Fruit fly (Drosophila melanogaster): ENCODE measurements around the gene Sema1a.

Gene Sema1a

DNA sequence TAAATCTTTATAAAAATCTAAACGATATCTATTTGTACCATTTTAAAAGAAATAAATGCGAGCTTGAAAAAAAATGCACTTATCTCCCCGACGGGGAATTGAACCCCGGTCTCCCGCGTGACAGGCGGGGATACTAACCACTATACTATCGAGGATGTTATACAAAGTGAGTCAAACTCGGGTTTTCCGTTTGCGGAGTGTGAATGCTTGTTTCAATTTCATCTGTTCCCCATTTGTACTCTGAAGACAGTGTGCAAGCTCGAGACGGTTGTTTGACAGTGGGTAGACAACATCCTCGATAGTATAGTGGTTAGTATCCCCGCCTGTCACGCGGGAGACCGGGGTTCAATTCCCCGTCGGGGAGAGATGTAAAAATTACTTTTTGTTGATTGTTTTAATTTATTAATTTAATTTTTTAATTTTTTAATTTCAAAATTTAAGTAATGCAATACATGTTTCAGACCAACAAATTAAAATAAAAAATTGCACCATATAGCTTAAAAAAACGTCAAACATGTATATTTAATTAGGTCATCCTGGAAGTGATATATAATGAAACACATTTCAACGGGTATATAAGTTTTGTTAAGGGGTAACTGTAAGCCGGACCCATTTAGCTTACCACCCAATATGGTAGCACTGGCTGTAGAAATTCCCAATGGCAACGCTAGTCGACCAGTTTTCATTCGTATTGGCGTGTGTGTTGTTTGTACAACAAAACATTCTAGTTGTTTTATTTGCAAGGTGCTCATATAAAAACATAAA is at the start of gene Sema1a (continued):
- TF ChIP-seq sens (GFP tag) (peak; percentile 90), CG31441 (GFP tag; IDR thresholded peaks at IDR 0.05) (peak; percentile 51; the same call in 1 of the 2 replicates), CG32532 (GFP tag; IDR thresholded peaks at IDR 0.05) (peak; percentile 75), disco-r (GFP tag; optimal IDR thresholded peaks at IDR 0.05) (peak; percentile 33), CG13287 (GFP tag; IDR thresholded peaks at IDR 0.05; ENCODE audit: partially characterized antibody) (peak; percentile 75), Med (GFP tag) (peak; percentile 90), klu (GFP tag; IDR thresholded peaks at IDR 0.05) (no peak), yki (optimal IDR thresholded peaks at IDR 0.05) (no peak), CG17802 (tag; optimal IDR thresholded peaks at IDR 0.05) (no peak), crp (GFP tag; optimal IDR thresholded peaks at IDR 0.05) (no peak), kah (GFP tag; optimal IDR thresholded peaks at IDR 0.05) (no peak), CG1603 (tag; optimal IDR thresholded peaks at IDR 0.05) (peak; percentile 63), Fer2 (tag; optimal IDR thresholded peaks at IDR 0.05) (no peak), hth (optimal IDR thresholded peaks at IDR 0.05) (no peak), E2f1 (GFP tag; IDR thresholded peaks at IDR 0.05) (peak; percentile 71), h (optimal IDR thresholded peaks at IDR 0.05) (no peak), nerfin-2 (GFP tag; IDR thresholded peaks at IDR 0.05; ENCODE audit: partially characterized antibody) (peak; percentile 80), HmgD (GFP tag; optimal IDR thresholded peaks at IDR 0.05) (no peak), CG8478 (optimal IDR thresholded peaks at IDR 0.05) (no peak), D (optimal IDR thresholded peaks at IDR 0.05) (no peak), D (GFP tag; optimal IDR thresholded peaks at IDR 0.05) (peak; percentile 18), CG16813 (GFP tag; IDR thresholded peaks at IDR 0.05; ENCODE audit: partially characterized antibody) (peak; percentile 92), mam (GFP tag; optimal IDR thresholded peaks at IDR 0.05) (peak; percentile 87), gem (tag; optimal IDR thresholded peaks at IDR 0.05) (peak; percentile 55), CG14710 (tag; optimal IDR thresholded peaks at IDR 0.05) (peak; percentile 56), CG10462 (GFP tag; optimal IDR thresholded peaks at IDR 0.05) (no peak), ab (GFP tag; optimal IDR thresholded peaks at IDR 0.05) (peak; percentile 22), ham (GFP tag; IDR thresholded peaks at IDR 0.05) (no peak), CG18619 (GFP tag; optimal IDR thresholded peaks at IDR 0.05) (peak; percentile 50), phol (tag; optimal IDR thresholded peaks at IDR 0.05) (peak; percentile 36), scrt (GFP tag; optimal IDR thresholded peaks at IDR 0.05) (peak; percentile 54), CG5180 (GFP tag; optimal IDR thresholded peaks at IDR 0.05) (no peak), Dll (GFP tag; IDR thresholded peaks at IDR 0.05; ENCODE audit: partially characterized antibody) (peak; percentile 65), Mad (GFP tag; optimal IDR thresholded peaks at IDR 0.05) (no peak), kni (GFP tag; optimal IDR thresholded peaks at IDR 0.05) (no peak), CG7556 (GFP tag; optimal IDR thresholded peaks at IDR 0.05) (peak; percentile 50), CG1529 (GFP tag; optimal IDR thresholded peaks at IDR 0.05) (peak; percentile 3), CG42726 (GFP tag; IDR thresholded peaks at IDR 0.05; ENCODE audit: partially characterized antibody) (peak; percentile 95), CG11560 (tag; IDR thresholded peaks at IDR 0.05) (no peak), Sry-β (GFP tag; optimal IDR thresholded peaks at IDR 0.05) (no peak), CG15011 (GFP tag; optimal IDR thresholded peaks at IDR 0.05) (no peak), CG7987 (GFP tag; optimal IDR thresholded peaks at IDR 0.05) (peak; percentile 43), eyg (GFP tag; optimal IDR thresholded peaks at IDR 0.05) (peak; percentile 24), HLH54F (GFP tag; optimal IDR thresholded peaks at IDR 0.05) (peak; percentile 83), wek (GFP tag; optimal IDR thresholded peaks at IDR 0.05) (peak; percentile 40), run (tag; optimal IDR thresholded peaks at IDR 0.05) (peak; percentile 48), tx (GFP tag; optimal IDR thresholded peaks at IDR 0.05) (peak; percentile 31), CG11456 (GFP tag; IDR thresholded peaks at IDR 0.05) (no peak), CoRest (tag; optimal IDR thresholded peaks at IDR 0.05) (peak; percentile 87), NK7.1 (GFP tag; optimal IDR thresholded peaks at IDR 0.05) (peak; percentile 17)

Measured in whole organism, embryonic.